Fruit fly (Drosophila melanogaster) whole organism, embryonic: Measurements from ENCODE around the gene CG7519.

Experiments used
- ATbp ChIP-seq: fragments of 200-800 bp; sonication (Bioruptor generic); optimal IDR thresholded peaks from 2 replicates; lab custom pipeline; 2017; ENCODE audit warnings: missing biosample characterization, mild to moderate bottlenecking, missing genetic modification characterization, missing genetic modification reagents
- Atf6 ChIP-seq: fragments of 200-800 bp; sonication (Bioruptor generic); IDR thresholded peaks from 2 replicates; pipeline ENCODE4 v1.3.6; 2022; ENCODE audit warnings: missing biosample characterization, missing genetic modification characterization
- Awh ChIP-seq: fragments of 200-800 bp; sonication (Bioruptor generic); IDR thresholded peaks from 2 replicates; pipeline ENCODE4, ENCODE4 v1.3.6; 2022; ENCODE audit warnings: missing biosample characterization, missing genetic modification characterization
- BtbVII ChIP-seq: fragments of 200-800 bp; sonication (Bioruptor generic); optimal IDR thresholded peaks from 3 replicates; lab custom pipeline; 2017; ENCODE audit warnings: missing biosample characterization, mild to moderate bottlenecking, missing genetic modification characterization
- CG10654 ChIP-seq: fragments of 200-800 bp; sonication (Bioruptor generic); optimal IDR thresholded peaks from 2 replicates; lab custom pipeline; 2016; ENCODE audit warnings: missing biosample characterization, missing genetic modification characterization
- CG11398 ChIP-seq: fragments of 200-800 bp; sonication (Bioruptor generic); optimal IDR thresholded peaks from 2 replicates; lab custom pipeline; 2016; ENCODE audit warnings: missing biosample characterization, missing genetic modification characterization
- CG12071 ChIP-seq: fragments of 200-800 bp; sonication (Bioruptor generic); optimal IDR thresholded peaks from 3 replicates; lab custom pipeline; 2018; ENCODE audit warnings: missing biosample characterization, mild to moderate bottlenecking, missing genetic modification characterization
- CG12219 ChIP-seq: fragments of 200-800 bp; sonication (Bioruptor generic); optimal IDR thresholded peaks from 3 replicates; lab custom pipeline; 2018; ENCODE audit warnings: missing biosample characterization, mild to moderate bottlenecking, missing genetic modification characterization
- CG14667 ChIP-seq: fragments of 200-800 bp; sonication (Bioruptor generic); IDR thresholded peaks from 2 replicates; pipeline ENCODE4 v1.3.6; 2022; ENCODE audit warnings: missing biosample characterization, missing genetic modification characterization
- CG1603 ChIP-seq: fragments of 200-800 bp; sonication (Bioruptor generic); optimal IDR thresholded peaks from 2 replicates; lab custom pipeline; 2019; ENCODE audit warnings: missing biosample characterization, mild to moderate bottlenecking, missing genetic modification characterization, moderate library complexity
- CG16813 ChIP-seq: fragments of 200-800 bp; sonication (Bioruptor generic); IDR thresholded peaks from 3 replicates; pipeline ENCODE4 v1.3.6; 2022; ENCODE audit warnings: missing biosample characterization, missing genetic modification characterization; ENCODE audit not compliant: partially characterized antibody
- CG17186 ChIP-seq: fragments of 200-800 bp; sonication (Bioruptor generic); optimal IDR thresholded peaks from 3 replicates; lab custom pipeline; 2017; ENCODE audit warnings: missing biosample characterization, missing genetic modification reagents, missing genetic modification characterization
- CG17385 ChIP-seq: fragments of 200-800 bp; sonication (Bioruptor generic); optimal IDR thresholded peaks from 3 replicates; lab custom pipeline; 2018; ENCODE audit warnings: missing biosample characterization, mild to moderate bottlenecking, missing genetic modification characterization
- CG17612 ChIP-seq: fragments of 200-800 bp; sonication (Bioruptor generic); IDR thresholded peaks from 2 replicates; pipeline ENCODE4 v1.3.6; 2022; ENCODE audit warnings: missing biosample characterization, missing genetic modification characterization
- CG1832 ChIP-seq: fragments of 200-800 bp; sonication (Bioruptor generic); optimal IDR thresholded peaks from 2 replicates; lab custom pipeline; 2017; ENCODE audit warnings: missing biosample characterization, mild to moderate bottlenecking, missing genetic modification characterization, inconsistent platforms
- CG3163 ChIP-seq: fragments of 200-800 bp; sonication (Bioruptor generic); optimal IDR thresholded peaks from 3 replicates; lab custom pipeline; 2016; ENCODE audit warnings: missing biosample characterization, missing genetic modification characterization
- CG3281 ChIP-seq: fragments of 200-800 bp; sonication (Bioruptor generic); optimal IDR thresholded peaks from 3 replicates; lab custom pipeline; 2017; ENCODE audit warnings: missing biosample characterization, mild to moderate bottlenecking, missing genetic modification characterization
- CG33557 ChIP-seq: fragments of 200-800 bp; sonication (Bioruptor generic); optimal IDR thresholded peaks from 2 replicates; lab custom pipeline; 2019; ENCODE audit warnings: missing biosample characterization, mild to moderate bottlenecking, missing genetic modification characterization, moderate library complexity
- CG6791 ChIP-seq: fragments of 200-800 bp; sonication (Bioruptor generic); IDR thresholded peaks from 3 replicates; pipeline ENCODE4 v1.3.6; 2022; ENCODE audit warnings: missing biosample characterization, missing genetic modification characterization; ENCODE audit not compliant: partially characterized antibody
- CG7271 ChIP-seq: fragments of 200-800 bp; sonication (Bioruptor generic); optimal IDR thresholded peaks from 2 replicates; lab custom pipeline; 2018; ENCODE audit warnings: missing biosample characterization, mild to moderate bottlenecking, missing genetic modification characterization, moderate library complexity
- CG9727 ChIP-seq: fragments of 200-800 bp; sonication (Bioruptor generic); optimal IDR thresholded peaks from 3 replicates; lab custom pipeline; 2017; ENCODE audit warnings: missing biosample characterization, mild to moderate bottlenecking, missing genetic modification characterization
- D19A ChIP-seq: fragments of 200-800 bp; optimal IDR thresholded peaks from 3 replicates; lab custom pipeline; 2019; ENCODE audit warnings: missing biosample characterization, mild to moderate bottlenecking, missing genetic modification characterization, moderate library complexity
- D19B ChIP-seq: fragments of 200-800 bp; sonication (Bioruptor generic); optimal IDR thresholded peaks from 2 replicates; lab custom pipeline; 2017; ENCODE audit warnings: missing biosample characterization, mild to moderate bottlenecking, missing genetic modification characterization
- Eip74EF ChIP-seq, 2 experiments: fragments of 200-800 bp in 1 of 2; fragments of >200 bp in 1 of 2; sonication (Bioruptor generic) in 1 of 2; optimal IDR thresholded peaks; 2 replicates each; lab custom pipeline; 2017 to 2019; ENCODE audit warnings: missing biosample characterization in 2 of 2, missing genetic modification characterization in 2 of 2, mild to moderate bottlenecking in 1 of 2, moderate library complexity in 1 of 2
- Neu2 ChIP-seq: fragments of 200-800 bp; sonication (Bioruptor generic); optimal IDR thresholded peaks from 3 replicates; lab custom pipeline; 2016; ENCODE audit warnings: missing biosample characterization, missing genetic modification characterization, borderline replicate concordance
- Oaz ChIP-seq: fragments of 200-800 bp; sonication (Bioruptor generic); IDR thresholded peaks from 2 replicates; pipeline ENCODE4 v1.3.6; 2022; ENCODE audit warnings: missing biosample characterization, missing genetic modification characterization
- Sin3A ChIP-seq: fragments of >200 bp; optimal IDR thresholded peaks from 2 replicates; lab custom pipeline; 2018
- ac ChIP-seq: fragments of 200-800 bp; sonication (Bioruptor generic); optimal IDR thresholded peaks from 3 replicates; lab custom pipeline; 2017; ENCODE audit warnings: missing biosample characterization, mild to moderate bottlenecking, missing genetic modification characterization
- amos ChIP-seq: fragments of 200-800 bp; sonication (Bioruptor generic); IDR thresholded peaks from 2 replicates; pipeline ENCODE4 v1.3.6; 2022; ENCODE audit warnings: missing biosample characterization, missing genetic modification characterization; ENCODE audit not compliant: partially characterized antibody
- bbx ChIP-seq: fragments of 200-800 bp; sonication (Bioruptor generic); IDR thresholded peaks from 2 replicates; pipeline ENCODE4 v1.3.6; 2022; ENCODE audit warnings: missing biosample characterization, missing genetic modification characterization; ENCODE audit not compliant: partially characterized antibody
- bigmax ChIP-seq: fragments of 200-800 bp; sonication (Bioruptor generic); optimal IDR thresholded peaks from 2 replicates; lab custom pipeline; 2018; ENCODE audit warnings: missing biosample characterization, mild to moderate bottlenecking, missing genetic modification characterization
- cg ChIP-seq: fragments of 200-800 bp; sonication (Bioruptor generic); optimal IDR thresholded peaks from 3 replicates; lab custom pipeline; 2019; ENCODE audit warnings: missing biosample characterization, mild to moderate bottlenecking, missing genetic modification characterization, moderate library complexity
- chinmo ChIP-seq: fragments of 200-800 bp; sonication (Bioruptor generic); IDR thresholded peaks from 4 replicates; pipeline ENCODE4 v1.3.6; 2022; ENCODE audit warnings: missing biosample characterization, missing genetic modification characterization; ENCODE audit not compliant: partially characterized antibody
- croc ChIP-seq: fragments of 200-800 bp; sonication (Bioruptor generic); conservative IDR thresholded peaks from 3 replicates; pipeline ENCODE4 v1.3.6; 2022; ENCODE audit warnings: missing biosample characterization, missing genetic modification characterization
- en ChIP-seq: fragments of 200-800 bp; sonication (Bioruptor generic); optimal IDR thresholded peaks from 2 replicates; lab custom pipeline; 2016; ENCODE audit warnings: missing biosample characterization, missing genetic modification characterization
- fd3F ChIP-seq: fragments of 200-800 bp; sonication (Bioruptor generic); optimal IDR thresholded peaks from 2 replicates; lab custom pipeline; 2018; ENCODE audit warnings: missing biosample characterization, mild to moderate bottlenecking, missing genetic modification characterization, moderate library complexity
- fd96Cb ChIP-seq: fragments of 200-800 bp; sonication (Bioruptor generic); optimal IDR thresholded peaks from 2 replicates; lab custom pipeline; 2018; ENCODE audit warnings: missing biosample characterization, mild to moderate bottlenecking, missing genetic modification characterization, moderate library complexity
- gem ChIP-seq: fragments of 200-800 bp; sonication (Bioruptor generic); optimal IDR thresholded peaks from 2 replicates; lab custom pipeline; 2019; ENCODE audit warnings: missing biosample characterization, mild to moderate bottlenecking, missing genetic modification characterization, moderate library complexity
- gfzf ChIP-seq: fragments of 200-800 bp; sonication (Bioruptor generic); optimal IDR thresholded peaks from 2 replicates; lab custom pipeline; 2016; ENCODE audit warnings: missing biosample characterization, mild to moderate bottlenecking, missing genetic modification characterization, moderate library complexity
- hkb ChIP-seq, 2 experiments: fragments of 200-800 bp in 1 of 2; fragments of >200 bp in 1 of 2; sonication (Bioruptor generic) in 1 of 2; IDR thresholded peaks in 1 of 2; optimal IDR thresholded peaks in 1 of 2; 2 replicates each; pipeline versions ENCODE4 v1.3.6 to Lab custom; 2017 to 2022; ENCODE audit warnings: missing biosample characterization in 1 of 2, missing genetic modification characterization in 1 of 2
- nerfin-2 ChIP-seq: fragments of 200-800 bp; sonication (Bioruptor generic); IDR thresholded peaks from 2 replicates; pipeline ENCODE4 v1.3.6; 2022; ENCODE audit warnings: missing biosample characterization, missing genetic modification characterization; ENCODE audit not compliant: partially characterized antibody
- schlank ChIP-seq: fragments of 200-800 bp; sonication (Bioruptor generic); optimal IDR thresholded peaks from 2 replicates; lab custom pipeline; 2018; ENCODE audit warnings: missing biosample characterization, mild to moderate bottlenecking, missing genetic modification characterization
- shn ChIP-seq: fragments of 200-800 bp; sonication (Bioruptor generic); optimal IDR thresholded peaks from 3 replicates; lab custom pipeline; 2016; ENCODE audit warnings: missing biosample characterization, missing genetic modification characterization
- sna ChIP-seq: fragments of 200-800 bp; sonication (Bioruptor generic); IDR thresholded peaks from 2 replicates; pipeline ENCODE4 v1.3.6; 2022; ENCODE audit warnings: missing biosample characterization, missing genetic modification characterization; ENCODE audit not compliant: partially characterized antibody
- sr ChIP-seq: fragments of 200-800 bp; sonication (Bioruptor generic); IDR thresholded peaks from 3 replicates; pipeline ENCODE4 v1.3.6; 2022; ENCODE audit warnings: missing biosample characterization, missing genetic modification characterization
- tup ChIP-seq: fragments of 200-800 bp; sonication (Bioruptor generic); optimal IDR thresholded peaks from 2 replicates; lab custom pipeline; 2016; ENCODE audit warnings: missing biosample characterization, mild to moderate bottlenecking, missing genetic modification characterization, moderate library complexity
- yki ChIP-seq: fragments of >200 bp; optimal IDR thresholded peaks from 3 replicates; lab custom pipeline; 2018
- zfh1 ChIP-seq: fragments of 200-800 bp; sonication (Bioruptor generic); IDR thresholded peaks from 3 replicates; pipeline ENCODE4 v1.3.6; 2022; ENCODE audit warnings: missing biosample characterization, missing genetic modification characterization

Gene CG7519

DNA sequence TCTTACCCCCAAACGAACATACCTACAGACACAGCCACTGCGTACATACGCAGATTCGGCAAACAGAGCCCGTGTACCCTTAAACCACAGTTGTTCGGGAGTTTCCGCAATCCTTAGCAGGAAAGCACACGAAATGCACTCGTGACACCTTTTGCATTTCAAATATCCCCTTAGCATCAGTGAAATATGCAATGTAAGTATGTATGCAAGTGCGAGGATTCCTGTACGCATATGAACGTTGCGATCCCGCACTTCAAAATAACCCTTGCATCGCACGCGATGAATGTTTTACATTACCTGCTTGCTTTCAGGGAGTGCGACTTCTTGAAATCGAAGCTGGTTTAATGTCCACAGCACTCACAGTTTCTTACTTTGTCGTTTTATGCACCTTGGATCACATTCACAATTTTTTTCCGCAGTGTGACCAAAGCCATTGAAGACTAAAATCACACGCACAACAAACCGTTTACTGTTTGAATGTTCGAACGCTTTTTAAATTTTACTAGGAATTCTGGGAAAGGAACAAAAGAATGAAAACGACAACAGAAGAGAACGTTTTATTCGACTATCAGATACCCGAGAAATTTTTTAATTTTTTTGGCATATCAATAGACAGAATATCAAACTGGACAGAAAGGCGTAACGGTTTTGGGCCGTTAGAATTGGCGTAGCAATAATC, 40.5 kb downstream of the CG7519 start, which contains the start of gene Mkrn1 (continued):
- TF ChIP-seq CG10654 (GFP tag; lab: Kevin White, UChicago) (no peak), CG17612 (GFP tag; lab: Robert Waterston, UW) (no peak), nerfin-2 (peak; percentile 88), ac (GFP tag; lab: Kevin White, UChicago) (no peak), tup (no peak), fd3F (GFP tag; lab: Kevin White, UChicago) (no peak), CG6791 (GFP tag; lab: Robert Waterston, UW) (peak; percentile 94), shn (no peak), CG33557 (GFP tag; lab: Kevin White, UChicago) (no peak), hkb (optimal IDR thresholded peaks at IDR 0.05; lab: Kevin White, UChicago) (no peak), hkb (GFP tag; IDR thresholded peaks at IDR 0.05; lab: Robert Waterston, UW) (no peak), chinmo (0 out of 4 replicates have a peak, but pooled peaks have one; percentile 71), Eip74EF (GFP tag; optimal IDR thresholded peaks at IDR 0.05; lab: Kevin White, UChicago) (no peak), fd96Cb (tag; lab: Kevin White, UChicago) (no peak), CG12219 (GFP tag; lab: Kevin White, UChicago) (no peak), CG17385 (GFP tag; lab: Kevin White, UChicago) (no peak), schlank (tag; lab: Kevin White, UChicago) (no peak), Neu2 (GFP tag; lab: Kevin White, UChicago) (no peak), Atf6 (GFP tag; lab: Robert Waterston, UW) (no peak), bbx (GFP tag; lab: Robert Waterston, UW) (peak; percentile 77), Oaz (no peak), CG1832 (GFP tag; lab: Kevin White, UChicago) (no peak), yki (lab: Kevin White, UChicago) (no peak), CG1603 (tag; lab: Kevin White, UChicago) (peak; percentile 94), ATbp (GFP tag; lab: Kevin White, UChicago) (no peak), CG12071 (no peak), CG11398 (GFP tag; lab: Kevin White, UChicago) (no peak), amos (GFP tag; lab: Robert Waterston, UW) (peak; percentile 54; the same call in 1 of the 2 replicates), sr (GFP tag; lab: Robert Waterston, UW) (no peak), cg (GFP tag; lab: Kevin White, UChicago) (no peak), CG3163 (GFP tag; lab: Kevin White, UChicago) (no peak), en (GFP tag; lab: Kevin White, UChicago) (no peak), BtbVII (GFP tag; lab: Kevin White, UChicago) (no peak), gem (tag; lab: Kevin White, UChicago) (no peak), CG9727 (no peak), zfh1 (GFP tag; lab: Robert Waterston, UW) (no peak), sna (GFP tag; lab: Robert Waterston, UW) (peak; percentile 69), gfzf (peak; percentile 91), D19A (tag; lab: Kevin White, UChicago) (peak; percentile 44), Sin3A (lab: Kevin White, UChicago) (peak; percentile 26), CG17186 (GFP tag; lab: Kevin White, UChicago) (peak; percentile 40), Awh (GFP tag; lab: Robert Waterston, UW) (no peak), D19B (peak; percentile 88), croc (no peak), CG7271 (no peak), CG16813 (peak; percentile 94), bigmax (no peak), CG3281 (GFP tag; lab: Kevin White, UChicago) (no peak), CG14667 (no peak; the same call in 1 of the 2 replicates)
